Fruit fly (Drosophila melanogaster) whole organism, wandering third instar larva: ENCODE measurements around the gene Pkcdelta.

Experiments
- Abd-B ChIP-seq: fragments of >200 bp; optimal IDR thresholded peaks from 2 replicates; lab custom pipeline; 2017; ENCODE audit warnings: missing biosample characterization, missing genetic modification characterization
- N ChIP-seq: fragments of >200 bp; optimal IDR thresholded peaks from 2 replicates; lab custom pipeline; 2018; ENCODE audit warnings: missing biosample characterization, missing external identifiers, missing genetic modification characterization
- Rel ChIP-seq, 2 experiments: fragments of 200-800 bp; sonication (Bioruptor generic) in 1 of 2; optimal IDR thresholded peaks; 2 replicates in 1 of 2; 3 replicates in 1 of 2; lab custom pipeline; 2016 to 2019; ENCODE audit warnings: mild to moderate bottlenecking in 2 of 2, missing biosample characterization in 2 of 2, missing genetic modification characterization in 2 of 2, moderate library complexity in 1 of 2
- br ChIP-seq: fragments of 200-800 bp; sonication (Bioruptor generic); optimal IDR thresholded peaks from 2 replicates; lab custom pipeline; 2016; ENCODE audit warnings: missing biosample characterization, missing genetic modification characterization
- dl ChIP-seq, 2 experiments: fragments of 175-275, 200-275 bp in 1 of 2; fragments of 200-275 bp in 1 of 2; sonication (Bioruptor generic); optimal IDR thresholded peaks; lab custom pipeline; 2018; ENCODE audit warnings: mild to moderate bottlenecking in 2 of 2, missing biosample characterization in 2 of 2, missing genetic modification characterization in 2 of 2, moderate library complexity in 2 of 2; ENCODE audit not compliant: partially characterized antibody in 2 of 2, insufficient read depth in 1 of 2
- fru ChIP-seq: fragments of 200-800 bp; sonication (Bioruptor generic); optimal IDR thresholded peaks from 3 replicates; lab custom pipeline; 2016; ENCODE audit warnings: missing biosample characterization, mild to moderate bottlenecking, missing genetic modification characterization
- pan ChIP-seq: fragments of >200 bp; optimal IDR thresholded peaks from 2 replicates; lab custom pipeline; 2017
- rgr ChIP-seq: fragments of 200-800 bp; sonication (Bioruptor generic); optimal IDR thresholded peaks from 3 replicates; lab custom pipeline; 2016; ENCODE audit warnings: missing biosample characterization, mild to moderate bottlenecking, missing genetic modification characterization
- sage ChIP-seq: fragments of 200-800 bp; sonication (Bioruptor generic); optimal IDR thresholded peaks from 2 replicates; lab custom pipeline; 2016; ENCODE audit warnings: missing biosample characterization, mild to moderate bottlenecking, missing genetic modification characterization

dm6 chrX:12454358-12454757, 22.3 kb downstream of the Pkcdelta start, which contains the start of gene CG15927:
- TF ChIP-seq pan (lab: Kevin White, UChicago) (no peak), dl (GFP tag; optimal IDR thresholded peaks at IDR 0.05; lab: Kevin White, UChicago; ENCODE audit: insufficient read depth in 1 of 2, partially characterized antibody in 2 of 2) (no peak), Rel (GFP tag; optimal IDR thresholded peaks at IDR 0.05; lab: Kevin White, UChicago) (no peak), Rel (tag; optimal IDR thresholded peaks at IDR 0.05; lab: Kevin White, UChicago) (no peak), Abd-B (GFP tag; lab: Kevin White, UChicago) (no peak), N (no peak), sage (GFP tag; lab: Kevin White, UChicago) (no peak), fru (no peak), rgr (no peak), br (GFP tag; lab: Kevin White, UChicago) (no peak)
